Fruit fly (Drosophila melanogaster) whole organism, embryonic: ENCODE data around the gene ohgt.

Experiments
- CG4730 ChIP-seq: fragments of 200-800 bp; sonication (Bioruptor generic); IDR thresholded peaks from 2 replicates; pipeline ENCODE4 v1.3.6; 2022; ENCODE audit warnings: missing biosample characterization, missing genetic modification characterization
- CHES-1-like ChIP-seq: fragments of 200-800 bp; sonication (Bioruptor generic); optimal IDR thresholded peaks from 2 replicates; lab custom pipeline; 2016; ENCODE audit warnings: missing biosample characterization, missing genetic modification characterization
- Sox102F ChIP-seq: fragments of 200-800 bp; sonication (Bioruptor generic); optimal IDR thresholded peaks from 2 replicates; lab custom pipeline; 2018; ENCODE audit warnings: missing biosample characterization, mild to moderate bottlenecking, missing genetic modification characterization, moderate library complexity
- az2 ChIP-seq: fragments of 200-800 bp; sonication (Bioruptor generic); optimal IDR thresholded peaks from 3 replicates; lab custom pipeline; 2016; ENCODE audit warnings: missing biosample characterization, missing genetic modification characterization
- mld ChIP-seq: fragments of 200-800 bp; sonication (Bioruptor generic); IDR thresholded peaks from 3 replicates; pipeline ENCODE4 v1.3.6; 2022; ENCODE audit warnings: missing biosample characterization, missing genetic modification characterization; ENCODE audit not compliant: partially characterized antibody
- unc-4 ChIP-seq: fragments of 200-800 bp; sonication (Bioruptor generic); IDR thresholded peaks from 2 replicates; pipeline ENCODE4 v1.3.6; 2022; ENCODE audit warnings: missing biosample characterization, missing genetic modification characterization; ENCODE audit not compliant: partially characterized antibody

DNA sequence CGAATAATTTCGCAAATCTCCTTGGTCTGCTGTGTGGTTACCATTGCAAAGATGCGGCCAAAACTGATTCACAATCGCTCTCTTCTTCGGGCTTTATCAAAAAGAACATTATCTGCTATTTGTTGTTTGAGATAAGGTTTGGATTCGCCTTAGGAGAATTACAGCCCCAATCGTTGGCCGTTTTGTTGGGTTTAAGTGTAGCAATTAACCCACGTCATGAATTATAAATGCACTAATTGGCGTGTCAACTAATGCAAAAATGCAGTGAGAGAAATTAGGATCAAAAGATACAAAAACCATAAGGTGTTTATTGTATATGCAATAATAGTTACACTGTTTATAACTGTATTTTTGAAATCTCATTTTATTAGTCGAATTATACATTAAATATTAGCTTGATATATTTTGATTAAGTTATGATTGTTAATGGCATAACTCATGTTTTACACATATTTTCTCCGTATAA lies 26.4 kb downstream of the ohgt start, which contains the start of gene Alp13:
- TF ChIP-seq mld (GFP tag; lab: Robert Waterston, UW) (no peak), unc-4 (GFP tag; lab: Robert Waterston, UW) (no peak), CHES-1-like (GFP tag; lab: Kevin White, UChicago) (no peak), CG4730 (GFP tag; lab: Robert Waterston, UW) (no peak), az2 (no peak), Sox102F (GFP tag; lab: Kevin White, UChicago) (no peak)
